Worm (Caenorhabditis elegans): ENCODE data around the gene adm-2.

ce11 chrX:13712992-13713391 lies 25.2 kb downstream of the adm-2 start:
- no peak for TF ChIP-seq him-1 (tag; optimal IDR thresholded peaks at IDR 0.05)
- TF ChIP-seq dao-5 (tag; optimal IDR thresholded peaks at IDR 0.05): no peak
- no peak for TF ChIP-seq W03F9.2 (tag; optimal IDR thresholded peaks at IDR 0.05)
